Worm (Caenorhabditis elegans) whole organism, L3 larva: ENCODE measurements around the gene ptp-5.2.

Experiments used
- R02D3.7 ChIP-seq: fragments of 150-350 bp; optimal IDR thresholded peaks from 2 replicates; lab custom pipeline; 2014; ENCODE audit warnings: missing biosample characterization, missing genetic modification characterization
- ZK546.5 ChIP-seq: sonication (generic microtip); optimal IDR thresholded peaks from 2 replicates; lab custom pipeline; 2017; ENCODE audit warnings: missing biosample characterization, missing genetic modification characterization
- aly-2 ChIP-seq: fragments of 150-350 bp; optimal IDR thresholded peaks from 2 replicates; lab custom pipeline; 2014; ENCODE audit warnings: missing biosample characterization, missing genetic modification characterization
- ama-1 ChIP-seq: fragments of 150-350 bp; optimal IDR thresholded peaks from 2 replicates; lab custom pipeline; 2018
- ceh-16 ChIP-seq: sonication (generic microtip); optimal IDR thresholded peaks from 2 replicates; lab custom pipeline; 2017; ENCODE audit warnings: missing biosample characterization, missing genetic modification characterization
- ceh-28 ChIP-seq: fragments of 150-350 bp; optimal IDR thresholded peaks from 2 replicates; lab custom pipeline; 2014; ENCODE audit warnings: missing biosample characterization, missing genetic modification reagents, missing genetic modification characterization
- ceh-9 ChIP-seq: sonication (generic microtip); optimal IDR thresholded peaks from 2 replicates; lab custom pipeline; 2018; ENCODE audit warnings: missing biosample characterization, missing genetic modification characterization
- egl-27 ChIP-seq: sonication (generic microtip); optimal IDR thresholded peaks from 4 replicates; lab custom pipeline; 2017; ENCODE audit warnings: missing biosample characterization, missing genetic modification reagents, missing genetic modification characterization
- egl-5 ChIP-seq: fragments of 150-350 bp; optimal IDR thresholded peaks from 2 replicates; lab custom pipeline; 2017; ENCODE audit warnings: missing biosample characterization, missing genetic modification reagents, missing genetic modification characterization, inconsistent platforms
- elt-1 ChIP-seq: fragments of 150-350 bp; optimal IDR thresholded peaks from 2 replicates; lab custom pipeline; 2014; ENCODE audit warnings: missing biosample characterization, missing genetic modification characterization
- elt-2 ChIP-seq: sonication (generic microtip); optimal IDR thresholded peaks from 2 replicates; lab custom pipeline; 2016; ENCODE audit warnings: missing genetic modification reagents, mild to moderate bottlenecking, missing genetic modification characterization, missing compliant biosample characterization
- elt-3 ChIP-seq, 3 experiments: fragments of 150-350 bp in 1 of 3; sonication (generic microtip) in 2 of 3; optimal IDR thresholded peaks; 2 replicates in 2 of 3; 4 replicates in 1 of 3; lab custom pipeline; 2014 to 2017; ENCODE audit warnings: missing biosample characterization in 3 of 3, missing genetic modification characterization in 3 of 3
- eor-1 ChIP-seq, 2 experiments: fragments of 150-350 bp; optimal IDR thresholded peaks; 2 replicates each; lab custom pipeline; 2014 to 2018; ENCODE audit warnings: missing biosample characterization in 2 of 2, missing genetic modification characterization in 2 of 2
- fkh-10 ChIP-seq: sonication (generic microtip); optimal IDR thresholded peaks from 2 replicates; lab custom pipeline; 2017; ENCODE audit warnings: missing biosample characterization, missing genetic modification reagents, missing genetic modification characterization
- fos-1 ChIP-seq: fragments of 150-350 bp; optimal IDR thresholded peaks from 2 replicates; lab custom pipeline; 2014; ENCODE audit warnings: missing biosample characterization, missing genetic modification characterization
- hmg-11 ChIP-seq: sonication (generic microtip); optimal IDR thresholded peaks from 2 replicates; lab custom pipeline; 2016; ENCODE audit warnings: missing genetic modification characterization, missing compliant biosample characterization
- lin-39 ChIP-seq: fragments of 150-350 bp; optimal IDR thresholded peaks from 2 replicates; lab custom pipeline; 2018; ENCODE audit warnings: missing biosample characterization, missing genetic modification reagents, missing genetic modification characterization
- mdl-1 ChIP-seq: fragments of 150-350 bp; optimal IDR thresholded peaks from 2 replicates; lab custom pipeline; 2014; ENCODE audit warnings: missing biosample characterization, missing genetic modification characterization
- mml-1 ChIP-seq: fragments of 150-350 bp; sonication (generic microtip); optimal IDR thresholded peaks from 3 replicates; lab custom pipeline; 2014; ENCODE audit warnings: missing biosample characterization, missing genetic modification characterization
- nfya-1 ChIP-seq: sonication (generic microtip); optimal IDR thresholded peaks from 2 replicates; lab custom pipeline; 2017; ENCODE audit warnings: missing genetic modification characterization, mild to moderate bottlenecking, missing compliant biosample characterization, antibody characterized with exemption, moderate library complexity; ENCODE audit not compliant: insufficient read depth
- nhr-23 ChIP-seq: fragments of 150-350 bp; optimal IDR thresholded peaks from 2 replicates; lab custom pipeline; 2014; ENCODE audit warnings: missing biosample characterization, missing genetic modification reagents, missing genetic modification characterization
- nhr-237 ChIP-seq: fragments of 150-350 bp; optimal IDR thresholded peaks from 2 replicates; lab custom pipeline; 2014; ENCODE audit warnings: missing biosample characterization, missing genetic modification characterization
- nhr-28 ChIP-seq: fragments of 150-350 bp; optimal IDR thresholded peaks from 2 replicates; lab custom pipeline; 2014; ENCODE audit warnings: missing biosample characterization, missing genetic modification characterization
- nhr-67 ChIP-seq: fragments of 150-350 bp; optimal IDR thresholded peaks from 2 replicates; lab custom pipeline; 2014; ENCODE audit warnings: missing biosample characterization, missing genetic modification characterization
- nhr-76 ChIP-seq: fragments of 150-350 bp; sonication (generic microtip); optimal IDR thresholded peaks from 5 replicates; lab custom pipeline; 2014; ENCODE audit warnings: missing biosample characterization, missing genetic modification characterization
- nhr-77 ChIP-seq: fragments of 150-350 bp; optimal IDR thresholded peaks from 2 replicates; lab custom pipeline; 2014; ENCODE audit warnings: missing biosample characterization, missing genetic modification characterization
- pha-4 ChIP-seq: fragments of 150-350 bp; optimal IDR thresholded peaks from 2 replicates; lab custom pipeline; 2014; ENCODE audit warnings: missing biosample characterization, missing genetic modification reagents, missing genetic modification characterization
- skn-1 ChIP-seq: fragments of 150-350 bp; optimal IDR thresholded peaks from 2 replicates; lab custom pipeline; 2014; ENCODE audit warnings: missing biosample characterization, missing genetic modification characterization
- snpc-4 ChIP-seq: fragments of 150-350 bp; optimal IDR thresholded peaks from 2 replicates; lab custom pipeline; 2014; ENCODE audit warnings: missing biosample characterization, missing genetic modification characterization
- tbx-2 ChIP-seq: sonication (generic microtip); optimal IDR thresholded peaks from 2 replicates; lab custom pipeline; 2016; ENCODE audit warnings: mild to moderate bottlenecking, missing genetic modification characterization, missing compliant biosample characterization
- unc-39 ChIP-seq: sonication (generic microtip); optimal IDR thresholded peaks from 4 replicates; lab custom pipeline; 2017; ENCODE audit warnings: missing biosample characterization, missing genetic modification characterization
- zag-1 ChIP-seq: fragments of 150-350 bp; optimal IDR thresholded peaks from 2 replicates; lab custom pipeline; 2014; ENCODE audit warnings: missing biosample characterization, missing genetic modification characterization
- ztf-4 ChIP-seq: fragments of 150-350 bp; optimal IDR thresholded peaks from 2 replicates; lab custom pipeline; 2014; ENCODE audit warnings: missing biosample characterization, missing genetic modification characterization

ptp-5.2 gene

DNA sequence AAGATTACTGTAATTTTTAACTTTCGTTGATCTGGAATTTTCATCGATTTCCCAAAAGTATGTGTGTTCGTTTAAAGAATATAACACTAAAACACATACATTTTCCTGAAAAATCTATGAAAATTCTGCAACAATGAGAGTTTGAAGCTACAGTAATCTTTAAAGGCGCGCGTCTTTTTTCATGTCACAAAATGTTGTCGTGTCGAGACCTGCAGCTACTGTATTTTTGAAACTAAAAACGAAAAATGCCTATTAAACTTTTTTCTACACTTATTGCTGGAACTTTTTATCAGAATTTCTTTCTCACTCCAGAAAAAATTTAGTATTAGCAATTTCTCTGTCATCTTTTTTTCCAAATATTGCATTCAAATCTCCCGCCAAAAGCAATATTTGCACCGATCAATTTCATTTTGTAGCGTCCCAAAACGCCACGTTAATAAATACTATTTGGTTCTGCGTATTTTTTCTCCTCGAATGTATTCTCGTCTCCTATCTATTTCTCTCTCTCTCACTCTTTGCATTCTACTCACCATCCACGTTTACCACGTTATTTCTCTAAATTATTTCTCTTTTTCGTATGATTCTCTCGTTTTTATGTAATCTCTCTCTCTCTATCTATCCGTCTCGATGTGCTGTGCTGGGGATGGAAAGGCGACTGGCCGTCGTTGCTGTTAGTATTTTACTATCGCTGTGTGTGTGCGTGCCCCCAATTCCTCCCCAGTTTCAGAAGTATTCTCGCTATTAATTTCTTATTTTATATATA, 25.8 kb upstream of the ptp-5.2 start, which contains the start of gene melo-1 (continued):
- peak; percentile 73 for TF ChIP-seq hmg-11 (tag; lab: Kevin White, UChicago)
- no peak for TF ChIP-seq fkh-10
- no peak for TF ChIP-seq eor-1 (tag; optimal IDR thresholded peaks at IDR 0.05; lab: Kevin White, UChicago)
- peak; percentile 48 for TF ChIP-seq elt-2 (tag; lab: Kevin White, UChicago)
- TF ChIP-seq skn-1 (tag; lab: Kevin White, UChicago), result no peak
- no peak for TF ChIP-seq nhr-77 (tag; lab: Kevin White, UChicago)
- no peak for TF ChIP-seq ztf-4 (tag; lab: Kevin White, UChicago)
- peak; percentile 76 for TF ChIP-seq pha-4
- no peak for TF ChIP-seq nhr-28 (tag; lab: Kevin White, UChicago)
- TF ChIP-seq fos-1 (tag; lab: Kevin White, UChicago), result no peak
- peak; percentile 42 for TF ChIP-seq snpc-4 (tag; lab: Kevin White, UChicago)

DNA sequence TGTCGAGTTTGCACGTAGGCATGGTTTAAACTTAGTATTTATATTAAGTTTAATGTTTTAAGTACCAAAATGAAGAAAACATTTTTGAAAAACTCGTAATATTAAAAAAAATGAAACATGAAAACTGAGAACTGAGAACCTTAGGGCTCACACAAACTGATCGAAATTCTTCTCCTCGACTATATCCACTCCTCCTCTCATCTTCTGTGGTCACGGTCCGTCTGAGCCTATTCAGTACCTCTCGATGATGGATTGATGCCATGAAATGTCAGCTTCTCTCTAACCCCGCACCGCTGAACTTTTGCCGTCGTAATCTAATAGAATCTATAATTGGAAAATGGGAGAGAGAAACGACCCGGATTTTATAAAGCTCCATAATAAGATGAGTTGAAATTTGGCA, 23.7 kb upstream of the ptp-5.2 start, which contains the start of gene nlp-56:
Gene nlp-56 (minus strand): TSS at position 257 of the 400 bp plus-strand sequence.
- TF ChIP-seq nhr-76, result no peak
- TF ChIP-seq elt-2 (tag; lab: Kevin White, UChicago), result no peak
- no peak for TF ChIP-seq nhr-67
- TF ChIP-seq egl-5 (tag; lab: Kevin White, UChicago), result no peak
- TF ChIP-seq ZK546.5 (tag; lab: Kevin White, UChicago), result no peak
- TF ChIP-seq R02D3.7, result no peak
- no peak for TF ChIP-seq ceh-28
- TF ChIP-seq ceh-9, result no peak
- no peak for TF ChIP-seq ztf-4 (tag; lab: Kevin White, UChicago)
- TF ChIP-seq tbx-2 (tag; lab: Kevin White, UChicago), result no peak

DNA sequence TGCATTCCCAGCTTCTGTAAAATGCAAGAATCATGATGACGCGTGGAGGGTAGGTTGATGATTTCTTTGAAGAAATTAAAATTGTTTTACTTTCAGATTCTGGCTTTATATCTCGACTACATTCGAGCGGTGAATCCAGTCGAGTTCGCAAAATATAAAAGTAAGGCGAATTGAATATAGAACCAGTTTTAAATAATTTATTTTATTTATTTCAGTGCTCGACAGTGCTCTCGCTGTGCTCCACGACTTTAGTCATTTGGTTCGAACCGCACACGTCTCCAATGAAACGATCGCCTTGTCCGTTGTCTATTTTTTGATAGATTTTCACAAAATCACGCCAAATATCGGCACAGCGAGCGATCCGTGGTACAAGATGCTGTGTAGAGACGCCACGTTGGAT, 21.5 kb upstream of the ptp-5.2 start, which contains the start of gene Y57G11C.1130:
Gene Y57G11C.1130 (plus strand): TSS at position 301 of the 400 bp plus-strand sequence.
- TF ChIP-seq ceh-16 (no peak), nhr-23 (tag; lab: Kevin White, UChicago) (no peak), ceh-9 (no peak), mml-1 (tag; lab: Kevin White, UChicago) (no peak), zag-1 (no peak), elt-3 (tag; optimal IDR thresholded peaks at IDR 0.05; lab: Kevin White, UChicago) (no peak), unc-39 (tag; lab: Kevin White, UChicago) (no peak), aly-2 (tag; lab: Kevin White, UChicago) (no peak), fkh-10 (no peak), snpc-4 (tag; lab: Kevin White, UChicago) (no peak), lin-39 (tag; lab: Kevin White, UChicago) (no peak), tbx-2 (tag; lab: Kevin White, UChicago) (no peak), elt-1 (tag; lab: Kevin White, UChicago) (no peak), mdl-1 (tag; lab: Kevin White, UChicago) (no peak), nfya-1 (tag; lab: Kevin White, UChicago) (no peak), nhr-237 (tag; lab: Kevin White, UChicago) (no peak)

DNA sequence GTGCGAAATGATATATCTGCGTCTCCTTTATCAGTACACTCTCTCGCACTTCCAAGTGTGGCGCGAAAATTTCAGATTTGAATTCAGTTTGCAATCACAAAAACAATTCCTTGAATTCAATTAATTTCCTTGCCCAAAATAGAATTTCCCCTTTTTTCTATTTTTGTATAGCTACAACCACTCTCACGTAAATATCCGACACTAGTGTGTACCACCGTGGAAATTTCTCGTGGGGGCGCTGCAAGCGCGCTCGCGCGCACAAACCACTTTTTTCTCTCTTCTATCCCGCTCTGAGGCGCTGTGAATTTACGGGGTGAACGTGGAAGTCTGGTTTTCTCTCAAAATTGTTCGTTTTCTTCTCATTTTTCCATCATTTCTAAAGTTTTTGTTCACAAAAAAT, 20.8 kb upstream of the ptp-5.2 start, which contains the start of gene Y57G11C.8:
Gene Y57G11C.8 (plus strand): TSS at position 301 of the 400 bp plus-strand sequence.
- TF ChIP-seq elt-1 (tag; lab: Kevin White, UChicago), result no peak
- TF ChIP-seq ceh-28, result no peak
- no peak for TF ChIP-seq egl-27 (tag; lab: Kevin White, UChicago)
- TF ChIP-seq nhr-28 (tag; lab: Kevin White, UChicago), result no peak
- no peak for TF ChIP-seq ama-1
- no peak for TF ChIP-seq ceh-16
- no peak for TF ChIP-seq nhr-67

DNA sequence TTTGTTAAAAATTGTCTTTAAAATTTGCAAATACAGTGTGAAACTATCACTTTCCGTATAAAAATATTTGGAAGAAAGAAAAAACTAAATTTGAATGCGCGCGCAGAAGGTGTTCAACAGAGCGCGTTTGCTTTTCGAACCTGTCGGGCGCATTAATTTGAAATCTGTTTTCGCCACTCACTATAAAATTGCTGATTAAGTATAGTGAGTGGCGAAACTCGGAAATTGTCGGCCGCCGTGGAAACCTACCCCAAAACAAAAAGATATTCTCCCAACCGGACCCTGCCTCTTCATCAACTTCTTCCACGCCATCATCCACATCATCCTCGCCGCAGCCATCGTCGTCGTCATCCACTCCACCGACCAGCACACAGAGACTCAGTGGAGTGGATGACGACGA, 19.8 kb upstream of the ptp-5.2 start:
- peak; percentile 38 for TF ChIP-seq snpc-4 (tag; lab: Kevin White, UChicago)
